Worm (Caenorhabditis elegans) whole organism, L3 larva: ENCODE data around the gene seu-1.

Experiments
- ceh-16 ChIP-seq: sonication (generic microtip); optimal IDR thresholded peaks from 2 replicates; lab custom pipeline; 2017; ENCODE audit warnings: missing biosample characterization, missing genetic modification characterization
- ceh-28 ChIP-seq: fragments of 150-350 bp; optimal IDR thresholded peaks from 2 replicates; lab custom pipeline; 2014; ENCODE audit warnings: missing biosample characterization, missing genetic modification reagents, missing genetic modification characterization
- ceh-82 ChIP-seq: fragments of 150-350 bp; optimal IDR thresholded peaks from 2 replicates; lab custom pipeline; 2014; ENCODE audit warnings: missing biosample characterization, missing genetic modification characterization
- ceh-9 ChIP-seq: sonication (generic microtip); optimal IDR thresholded peaks from 2 replicates; lab custom pipeline; 2018; ENCODE audit warnings: missing biosample characterization, missing genetic modification characterization
- daf-12 ChIP-seq: fragments of 150-350 bp; optimal IDR thresholded peaks from 2 replicates; lab custom pipeline; 2014; ENCODE audit warnings: missing biosample characterization, missing genetic modification reagents, missing genetic modification characterization
- jun-1 ChIP-seq: fragments of 150-350 bp; optimal IDR thresholded peaks from 2 replicates; lab custom pipeline; 2014; ENCODE audit warnings: missing biosample characterization, missing genetic modification reagents, missing genetic modification characterization
- nhr-12 ChIP-seq: fragments of 150-350 bp; optimal IDR thresholded peaks from 2 replicates; lab custom pipeline; 2014; ENCODE audit warnings: missing biosample characterization, missing genetic modification characterization
- nhr-237 ChIP-seq: fragments of 150-350 bp; optimal IDR thresholded peaks from 2 replicates; lab custom pipeline; 2014; ENCODE audit warnings: missing biosample characterization, missing genetic modification characterization
- nhr-76 ChIP-seq: fragments of 150-350 bp; sonication (generic microtip); optimal IDR thresholded peaks from 5 replicates; lab custom pipeline; 2014; ENCODE audit warnings: missing biosample characterization, missing genetic modification characterization
- unc-62 ChIP-seq: fragments of 150-350 bp; sonication (generic microtip); optimal IDR thresholded peaks from 4 replicates; lab custom pipeline; 2014; ENCODE audit warnings: missing biosample characterization, missing genetic modification reagents, missing genetic modification characterization
- ztf-4 ChIP-seq: fragments of 150-350 bp; optimal IDR thresholded peaks from 2 replicates; lab custom pipeline; 2014; ENCODE audit warnings: missing biosample characterization, missing genetic modification characterization

seu-1 gene

ce11 chrIV:6376473-6377115 lies 47.2 kb downstream of the seu-1 start, which contains the start of the genes hrpf-2 and bli-6 (continued):
- TF ChIP-seq ceh-82 (tag; lab: Kevin White, UChicago) (no peak), nhr-76 (tag; lab: Kevin White, UChicago) (no peak), ceh-28 (tag; lab: Kevin White, UChicago) (no peak), jun-1 (peak; percentile 21)

- TF ChIP-seq daf-12 (no peak), unc-62 (GFP tag; lab: Kevin White, UChicago) (no peak), ceh-9 (tag; lab: Kevin White, UChicago) (no peak), nhr-76 (tag; lab: Kevin White, UChicago) (no peak), nhr-12 (tag; lab: Kevin White, UChicago) (no peak), nhr-237 (tag; lab: Kevin White, UChicago) (no peak)
Measured at ce11 chrIV:6377335-6378069, 48.1 kb downstream of the seu-1 start.

ce11 chrIV:6378398-6378797 lies 49.0 kb downstream of the seu-1 start:
- TF ChIP-seq ceh-16 (tag; lab: Kevin White, UChicago) (no peak), nhr-12 (tag; lab: Kevin White, UChicago) (no peak), ztf-4 (tag; lab: Kevin White, UChicago) (no peak)
- TF ChIP-seq, all 47 proteins: peak for 0
